Fruit fly (Drosophila melanogaster): ENCODE measurements around the gene CG4592.

CG4592 gene

dm6 chr2L:9966983-9967737 is 45.7 kb downstream of the CG4592 start, which contains the start of the genes Dref and RpL13 (continued):
- TF ChIP-seq CG34422 (GFP tag; IDR thresholded peaks at IDR 0.05) (peak; percentile 77; the same call in 2 of the 3 replicates), Sin3A (optimal IDR thresholded peaks at IDR 0.05) (peak; percentile 83), stc (GFP tag; IDR thresholded peaks at IDR 0.05) (peak; percentile 75), CG7839 (tag; optimal IDR thresholded peaks at IDR 0.05) (peak; percentile 82), Vsx1 (GFP tag; optimal IDR thresholded peaks at IDR 0.05) (peak; percentile 93), bowl (GFP tag; IDR thresholded peaks at IDR 0.05) (0 out of 2 replicates have a peak, but pooled peaks have one; percentile 32), odd (GFP tag; optimal IDR thresholded peaks at IDR 0.05) (peak; percentile 95), Deaf1 (tag; optimal IDR thresholded peaks at IDR 0.05) (peak; percentile 64), Hr51 (GFP tag; optimal IDR thresholded peaks at IDR 0.05) (peak; percentile 81 to 88), Hsf (GFP tag; optimal IDR thresholded peaks at IDR 0.05) (peak; percentile 81), Awh (GFP tag; IDR thresholded peaks at IDR 0.05) (peak; percentile 75), CG7786 (GFP tag; optimal IDR thresholded peaks at IDR 0.05) (peak; percentile 81), CG6689 (GFP tag; IDR thresholded peaks at IDR 0.05) (peak; percentile 44; the same call in 1 of the 2 replicates), Jarid2 (GFP tag; optimal IDR thresholded peaks at IDR 0.05) (no peak), pb (GFP tag; optimal IDR thresholded peaks at IDR 0.05) (peak; percentile 91), CG14441 (GFP tag; IDR thresholded peaks at IDR 0.05) (peak; percentile 43), ken (GFP tag; IDR thresholded peaks at IDR 0.05) (peak; percentile 75; the same call in 2 of the 3 replicates), klu (GFP tag; IDR thresholded peaks at IDR 0.05) (peak; percentile 41; the same call in 1 of the 2 replicates), NfI (GFP tag; optimal IDR thresholded peaks at IDR 0.05) (peak; percentile 94), CG6791 (GFP tag; IDR thresholded peaks at IDR 0.05; ENCODE audit: partially characterized antibody) (peak; percentile 69; the same call in 2 of the 3 replicates), CG11398 (GFP tag; optimal IDR thresholded peaks at IDR 0.05) (peak; percentile 89), fru (optimal IDR thresholded peaks at IDR 0.05) (no peak), wor (GFP tag; IDR thresholded peaks at IDR 0.05) (no peak), Optix (GFP tag; IDR thresholded peaks at IDR 0.05) (peak; percentile 65), stwl (tag; optimal IDR thresholded peaks at IDR 0.05) (peak; percentile 76), CG1602 (GFP tag; optimal IDR thresholded peaks at IDR 0.05) (peak; percentile 36), fu2 (GFP tag; optimal IDR thresholded peaks at IDR 0.05) (peak; percentile 86), ro (GFP tag; IDR thresholded peaks at IDR 0.05) (no peak), shn (GFP tag; optimal IDR thresholded peaks at IDR 0.05) (peak; percentile 82), sqz (GFP tag; optimal IDR thresholded peaks at IDR 0.05) (peak; percentile 96), da (GFP tag; optimal IDR thresholded peaks at IDR 0.05) (peak; percentile 61), CG18619 (GFP tag; optimal IDR thresholded peaks at IDR 0.05) (peak; percentile 92), CG7745 (tag; optimal IDR thresholded peaks at IDR 0.05) (peak; percentile 81), Blimp-1 (GFP tag; optimal IDR thresholded peaks at IDR 0.05) (peak; percentile 66), Hr39 (optimal IDR thresholded peaks at IDR 0.05) (no peak), CTCF (GFP tag; optimal IDR thresholded peaks at IDR 0.05) (peak; percentile 64), CG17385 (GFP tag; optimal IDR thresholded peaks at IDR 0.05) (peak; percentile 92), E2f1 (GFP tag; IDR thresholded peaks at IDR 0.05) (peak; percentile 67), Antp (GFP tag; optimal IDR thresholded peaks at IDR 0.05) (peak; percentile 85), CG11093 (GFP tag; IDR thresholded peaks at IDR 0.05) (no peak), maf-S (GFP tag; optimal IDR thresholded peaks at IDR 0.05) (peak; percentile 78), CG16779 (GFP tag; IDR thresholded peaks at IDR 0.05) (peak; percentile 59), chinmo (GFP tag; IDR thresholded peaks at IDR 0.05; ENCODE audit: partially characterized antibody) (0 out of 4 replicates have a peak, but pooled peaks have one; percentile 22), repo (GFP tag; optimal IDR thresholded peaks at IDR 0.05) (peak; percentile 58), Hey (tag; optimal IDR thresholded peaks at IDR 0.05) (peak; percentile 90), Trl (optimal IDR thresholded peaks at IDR 0.05) (no peak), Trl (GFP tag; optimal IDR thresholded peaks at IDR 0.05) (peak; percentile 90), tin (GFP tag; optimal IDR thresholded peaks at IDR 0.05) (peak; percentile 69), Camta (GFP tag; optimal IDR thresholded peaks at IDR 0.05) (peak; percentile 88), Med (GFP tag) (peak; percentile 99), CG18011 (GFP tag; optimal IDR thresholded peaks at IDR 0.05) (peak; percentile 85)
